Fruit fly (Drosophila melanogaster) whole organism, embryonic: ENCODE results near the gene ATP7.

Source experiments
- Ada2b ChIP-seq: fragments of 200-800 bp; sonication (Bioruptor generic); IDR thresholded peaks from 2 replicates; pipeline ENCODE4 v1.3.6; 2022; ENCODE audit warnings: missing biosample characterization, missing genetic modification characterization
- B-H2 ChIP-seq: fragments of 200-800 bp; sonication (Bioruptor generic); optimal IDR thresholded peaks from 2 replicates; lab custom pipeline; 2018; ENCODE audit warnings: missing biosample characterization, mild to moderate bottlenecking, missing genetic modification characterization
- BEAF-32 ChIP-seq: fragments of 200-800 bp; sonication (Bioruptor generic); optimal IDR thresholded peaks from 3 replicates; lab custom pipeline; 2017; ENCODE audit warnings: missing biosample characterization, missing genetic modification characterization, mild to moderate bottlenecking, moderate library complexity, missing genetic modification reagents
- CG10366 ChIP-seq: fragments of 200-800 bp; sonication (Bioruptor generic); IDR thresholded peaks from 2 replicates; pipeline ENCODE4 v1.3.6; 2022; ENCODE audit warnings: missing biosample characterization, missing genetic modification characterization
- CG10543 ChIP-seq: fragments of 200-800 bp; sonication (Bioruptor generic); optimal IDR thresholded peaks from 3 replicates; lab custom pipeline; 2017; ENCODE audit warnings: missing biosample characterization, mild to moderate bottlenecking, missing genetic modification characterization, moderate library complexity
- CG10979 ChIP-seq: fragments of 200-800 bp; sonication (Bioruptor generic); optimal IDR thresholded peaks from 2 replicates; lab custom pipeline; 2018; ENCODE audit warnings: missing biosample characterization, mild to moderate bottlenecking, missing genetic modification characterization, moderate library complexity
- CG11695 ChIP-seq: fragments of 200-800 bp; sonication (Bioruptor generic); IDR thresholded peaks from 3 replicates; pipeline ENCODE4 v1.3.6; 2022; ENCODE audit warnings: missing biosample characterization, missing genetic modification characterization
- CG12219 ChIP-seq: fragments of 200-800 bp; sonication (Bioruptor generic); optimal IDR thresholded peaks from 3 replicates; lab custom pipeline; 2018; ENCODE audit warnings: missing biosample characterization, mild to moderate bottlenecking, missing genetic modification characterization
- CG13775 ChIP-seq: fragments of 200-800 bp; sonication (Bioruptor generic); optimal IDR thresholded peaks from 3 replicates; lab custom pipeline; 2017; ENCODE audit warnings: missing biosample characterization, mild to moderate bottlenecking, missing genetic modification characterization
- CG15011 ChIP-seq: fragments of 200-800 bp; sonication (Bioruptor generic); optimal IDR thresholded peaks from 3 replicates; lab custom pipeline; 2018; ENCODE audit warnings: missing biosample characterization, mild to moderate bottlenecking, missing genetic modification characterization
- CG15269 ChIP-seq: fragments of 200-800 bp; sonication (Bioruptor generic); optimal IDR thresholded peaks from 2 replicates; lab custom pipeline; 2018; ENCODE audit warnings: missing biosample characterization, mild to moderate bottlenecking, missing genetic modification characterization, moderate library complexity
- CG18011 ChIP-seq: fragments of 200-800 bp; sonication (Bioruptor generic); optimal IDR thresholded peaks from 2 replicates; lab custom pipeline; 2017; ENCODE audit warnings: missing biosample characterization, missing genetic modification characterization, mild to moderate bottlenecking, moderate library complexity, missing genotype
- CG18619 ChIP-seq: fragments of 200-800 bp; sonication (Bioruptor generic); optimal IDR thresholded peaks from 3 replicates; lab custom pipeline; 2017; ENCODE audit warnings: missing biosample characterization, mild to moderate bottlenecking, missing genetic modification characterization
- CG2120 ChIP-seq: fragments of 200-800 bp; sonication (Bioruptor generic); optimal IDR thresholded peaks from 3 replicates; lab custom pipeline; 2016; ENCODE audit warnings: missing biosample characterization, missing genetic modification characterization
- CG3407 ChIP-seq: fragments of 200-800 bp; sonication (Bioruptor generic); optimal IDR thresholded peaks from 2 replicates; lab custom pipeline; 2018; ENCODE audit warnings: missing biosample characterization, mild to moderate bottlenecking, missing genetic modification characterization
- CG6765 ChIP-seq: fragments of 200-800 bp; sonication (Bioruptor generic); optimal IDR thresholded peaks from 3 replicates; lab custom pipeline; 2017; ENCODE audit warnings: missing biosample characterization, mild to moderate bottlenecking, missing genetic modification characterization
- CG7372 ChIP-seq: fragments of 200-800 bp; sonication (Bioruptor generic); IDR thresholded peaks from 2 replicates; pipeline ENCODE4 v1.3.6; 2022; ENCODE audit warnings: missing biosample characterization, missing genetic modification characterization
- CG8944 ChIP-seq: fragments of 200-800 bp; sonication (Bioruptor generic); optimal IDR thresholded peaks from 3 replicates; lab custom pipeline; 2016; ENCODE audit warnings: missing biosample characterization, missing genetic modification characterization
- CkIIα-i1 ChIP-seq: fragments of 200-800 bp; sonication (Bioruptor generic); IDR thresholded peaks from 2 replicates; pipeline ENCODE4 v1.3.6; 2022; ENCODE audit warnings: missing biosample characterization, missing genetic modification characterization
- D19A ChIP-seq: fragments of 200-800 bp; optimal IDR thresholded peaks from 3 replicates; lab custom pipeline; 2019; ENCODE audit warnings: missing biosample characterization, mild to moderate bottlenecking, missing genetic modification characterization, moderate library complexity
- Dek ChIP-seq: fragments of 200-800 bp; sonication (Bioruptor generic); optimal IDR thresholded peaks from 3 replicates; lab custom pipeline; 2019; ENCODE audit warnings: missing biosample characterization, mild to moderate bottlenecking, missing genetic modification characterization, moderate library complexity
- Fer2 ChIP-seq: fragments of 200-800 bp; sonication (Bioruptor generic); optimal IDR thresholded peaks from 2 replicates; lab custom pipeline; 2018; ENCODE audit warnings: missing biosample characterization, mild to moderate bottlenecking, missing genetic modification characterization, moderate library complexity
- GATAe ChIP-seq: fragments of 200-800 bp; sonication (Bioruptor generic); conservative IDR thresholded peaks from 2 replicates; pipeline ENCODE4 v1.3.6; 2022; ENCODE audit warnings: missing biosample characterization, missing genetic modification characterization
- Hr51 ChIP-seq, 2 experiments: fragments of 200-800 bp; sonication (Bioruptor generic); optimal IDR thresholded peaks; 2 replicates in 1 of 2; 3 replicates in 1 of 2; lab custom pipeline; 2016 to 2018; ENCODE audit warnings: missing biosample characterization in 2 of 2, missing genetic modification characterization in 2 of 2, mild to moderate bottlenecking in 1 of 2, moderate library complexity in 1 of 2
- MBD-R2 ChIP-seq: fragments of 200-800 bp; sonication (Bioruptor generic); IDR thresholded peaks from 2 replicates; pipeline ENCODE4 v1.3.6; 2022; ENCODE audit warnings: missing biosample characterization, missing genetic modification characterization
- Sox102F ChIP-seq: fragments of 200-800 bp; sonication (Bioruptor generic); optimal IDR thresholded peaks from 2 replicates; lab custom pipeline; 2018; ENCODE audit warnings: missing biosample characterization, mild to moderate bottlenecking, missing genetic modification characterization, moderate library complexity
- Ssrp ChIP-seq: fragments of 200-800 bp; sonication (Bioruptor generic); optimal IDR thresholded peaks from 2 replicates; lab custom pipeline; 2018; ENCODE audit warnings: missing biosample characterization, mild to moderate bottlenecking, missing genetic modification characterization, moderate library complexity
- Xrp1 ChIP-seq: fragments of 200-800 bp; sonication (Bioruptor generic); IDR thresholded peaks from 2 replicates; pipeline ENCODE4 v1.3.6; 2022; ENCODE audit warnings: missing biosample characterization, missing genetic modification characterization
- az2 ChIP-seq: fragments of 200-800 bp; sonication (Bioruptor generic); optimal IDR thresholded peaks from 3 replicates; lab custom pipeline; 2016; ENCODE audit warnings: missing biosample characterization, missing genetic modification characterization
- bbx ChIP-seq: fragments of 200-800 bp; sonication (Bioruptor generic); IDR thresholded peaks from 2 replicates; pipeline ENCODE4 v1.3.6; 2022; ENCODE audit warnings: missing biosample characterization, missing genetic modification characterization; ENCODE audit not compliant: partially characterized antibody
- caup ChIP-seq: fragments of 200-800 bp; sonication (Bioruptor generic); optimal IDR thresholded peaks from 3 replicates; lab custom pipeline; 2017; ENCODE audit warnings: missing biosample characterization, mild to moderate bottlenecking, missing genetic modification characterization, moderate library complexity; ENCODE audit not compliant: severe bottlenecking
- chinmo ChIP-seq: fragments of 200-800 bp; sonication (Bioruptor generic); IDR thresholded peaks from 4 replicates; pipeline ENCODE4 v1.3.6; 2022; ENCODE audit warnings: missing biosample characterization, missing genetic modification characterization; ENCODE audit not compliant: partially characterized antibody
- chm ChIP-seq: fragments of 200-800 bp; sonication (Bioruptor generic); IDR thresholded peaks from 2 replicates; pipeline ENCODE4 v1.3.6; 2022; ENCODE audit warnings: missing biosample characterization, missing genetic modification characterization
- cwo ChIP-seq: fragments of 200-800 bp; sonication (Bioruptor generic); optimal IDR thresholded peaks from 3 replicates; lab custom pipeline; 2017; ENCODE audit warnings: missing biosample characterization, missing genetic modification characterization, mild to moderate bottlenecking, moderate library complexity, missing genetic modification reagents
- fd96Cb ChIP-seq: fragments of 200-800 bp; sonication (Bioruptor generic); optimal IDR thresholded peaks from 2 replicates; lab custom pipeline; 2018; ENCODE audit warnings: missing biosample characterization, mild to moderate bottlenecking, missing genetic modification characterization, moderate library complexity
- gem ChIP-seq: fragments of 200-800 bp; sonication (Bioruptor generic); optimal IDR thresholded peaks from 2 replicates; lab custom pipeline; 2019; ENCODE audit warnings: missing biosample characterization, mild to moderate bottlenecking, missing genetic modification characterization, moderate library complexity
- kah ChIP-seq: fragments of 200-800 bp; sonication (Bioruptor generic); optimal IDR thresholded peaks from 2 replicates; lab custom pipeline; 2018; ENCODE audit warnings: missing biosample characterization, mild to moderate bottlenecking, missing genetic modification characterization
- lab ChIP-seq: fragments of 200-800 bp; sonication (Bioruptor generic); optimal IDR thresholded peaks from 3 replicates; lab custom pipeline; 2017; ENCODE audit warnings: missing biosample characterization, missing genetic modification characterization, mild to moderate bottlenecking, moderate library complexity, missing genetic modification reagents
- nerfin-1 ChIP-seq: fragments of 200-800 bp; sonication (Bioruptor generic); optimal IDR thresholded peaks from 3 replicates; lab custom pipeline; 2019; ENCODE audit warnings: missing biosample characterization, mild to moderate bottlenecking, missing genetic modification characterization, moderate library complexity
- phol ChIP-seq: fragments of 200-800 bp; sonication (Bioruptor generic); optimal IDR thresholded peaks from 3 replicates; lab custom pipeline; 2018; ENCODE audit warnings: missing biosample characterization, mild to moderate bottlenecking, missing genetic modification characterization, moderate library complexity
- psq ChIP-seq: fragments of 200-800 bp; sonication (Bioruptor generic); optimal IDR thresholded peaks from 2 replicates; lab custom pipeline; 2017; ENCODE audit warnings: missing biosample characterization, missing genetic modification characterization
- row ChIP-seq: fragments of 200-800 bp; sonication (Bioruptor generic); IDR thresholded peaks from 3 replicates; pipeline ENCODE4 v1.3.6; 2022; ENCODE audit warnings: missing biosample characterization, missing genetic modification characterization
- salm ChIP-seq: fragments of 200-800 bp; sonication (Bioruptor generic); optimal IDR thresholded peaks from 2 replicates; lab custom pipeline; 2018; ENCODE audit warnings: missing biosample characterization, mild to moderate bottlenecking, missing genetic modification characterization
- seq ChIP-seq: fragments of 200-800 bp; sonication (Bioruptor generic); IDR thresholded peaks from 2 replicates; pipeline ENCODE4 v1.3.6; 2022; ENCODE audit warnings: missing biosample characterization, missing genetic modification characterization
- tup ChIP-seq: fragments of 200-800 bp; sonication (Bioruptor generic); optimal IDR thresholded peaks from 2 replicates; lab custom pipeline; 2016; ENCODE audit warnings: missing biosample characterization, mild to moderate bottlenecking, missing genetic modification characterization, moderate library complexity
- tx ChIP-seq: fragments of 200-800 bp; sonication (Bioruptor generic); optimal IDR thresholded peaks from 2 replicates; lab custom pipeline; 2016; ENCODE audit warnings: missing biosample characterization, missing genetic modification characterization
- unpg ChIP-seq: fragments of 200-800 bp; sonication (Bioruptor generic); optimal IDR thresholded peaks from 3 replicates; lab custom pipeline; 2018; ENCODE audit warnings: missing biosample characterization, mild to moderate bottlenecking, missing genetic modification characterization, moderate library complexity
- vvl ChIP-seq: fragments of 200-800 bp; sonication (Bioruptor generic); IDR thresholded peaks from 2 replicates; pipeline ENCODE4 v1.3.6; 2022; ENCODE audit warnings: missing biosample characterization, missing genetic modification characterization

Gene ATP7

DNA sequence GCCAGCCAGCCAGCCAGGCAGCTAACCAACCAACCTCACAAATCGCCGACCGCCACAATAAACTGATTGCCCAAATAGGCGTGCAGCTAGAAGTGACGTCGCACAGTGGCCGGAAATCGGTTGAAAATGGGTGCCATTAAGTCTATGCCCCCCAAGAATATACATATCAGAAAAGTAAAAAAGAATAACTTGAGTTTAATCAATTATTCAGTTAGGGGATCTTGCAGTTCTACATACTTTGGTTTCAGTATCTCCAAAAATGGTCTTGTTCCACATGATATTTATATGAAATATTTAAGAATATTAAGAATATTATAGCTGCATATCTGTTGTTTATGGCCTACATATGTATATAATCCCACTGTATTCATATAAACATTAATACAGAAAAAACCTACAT is 30.5 kb downstream of the ATP7 start (continued):
- TF ChIP-seq vvl (GFP tag; lab: Robert Waterston, UW) (peak; percentile 52; the same call in 1 of the 2 replicates), CkIIα-i1 (GFP tag; lab: Robert Waterston, UW) (no peak), CG3407 (peak; percentile 0), Sox102F (peak; percentile 44), MBD-R2 (GFP tag; lab: Robert Waterston, UW) (peak; percentile 23; the same call in 1 of the 2 replicates), row (GFP tag; lab: Robert Waterston, UW) (peak; percentile 79), Ada2b (peak; percentile 26; the same call in 1 of the 2 replicates), BEAF-32 (GFP tag; lab: Kevin White, UChicago) (no peak), bbx (no peak), psq (no peak), CG15269 (tag; lab: Kevin White, UChicago) (peak; percentile 78), cwo (GFP tag; lab: Kevin White, UChicago) (peak; percentile 46), chinmo (GFP tag; lab: Robert Waterston, UW) (no peak), CG10366 (GFP tag; lab: Robert Waterston, UW) (peak; percentile 32; the same call in 1 of the 2 replicates), Ssrp (tag; lab: Kevin White, UChicago) (peak; percentile 3), CG2120 (peak; percentile 40), az2 (peak; percentile 20), CG18619 (GFP tag; lab: Kevin White, UChicago) (peak; percentile 37), D19A (peak; percentile 42), chm (GFP tag; lab: Robert Waterston, UW) (0 out of 2 replicates have a peak, but pooled peaks have one; percentile 15), CG10543 (peak; percentile 76), tup (GFP tag; lab: Kevin White, UChicago) (no peak), salm (tag; lab: Kevin White, UChicago) (peak; percentile 16), gem (tag; lab: Kevin White, UChicago) (peak; percentile 71), fd96Cb (tag; lab: Kevin White, UChicago) (peak; percentile 18), Dek (tag; lab: Kevin White, UChicago) (peak; percentile 37), Fer2 (tag; lab: Kevin White, UChicago) (peak; percentile 27), lab (GFP tag; lab: Kevin White, UChicago) (peak; percentile 61), CG10979 (tag; lab: Kevin White, UChicago) (peak; percentile 18), seq (GFP tag; lab: Robert Waterston, UW) (0 out of 2 replicates have a peak, but pooled peaks have one; percentile 14), CG12219 (GFP tag; lab: Kevin White, UChicago) (peak; percentile 19), CG18011 (GFP tag; lab: Kevin White, UChicago) (peak; percentile 6), CG15011 (GFP tag; lab: Kevin White, UChicago) (no peak), phol (tag; lab: Kevin White, UChicago) (peak; percentile 48), Hr51 (GFP tag; optimal IDR thresholded peaks at IDR 0.05; lab: Kevin White, UChicago) (peak in 1 of 2 experiments; percentile 69), kah (no peak), tx (no peak), caup (GFP tag; lab: Kevin White, UChicago) (peak; percentile 31), CG8944 (GFP tag; lab: Kevin White, UChicago) (no peak), CG7372 (GFP tag; lab: Robert Waterston, UW) (no peak), nerfin-1 (peak; percentile 0), CG11695 (GFP tag; lab: Robert Waterston, UW) (peak; percentile 19; the same call in 1 of the 3 replicates), Xrp1 (peak; percentile 48; the same call in 1 of the 2 replicates), CG13775 (GFP tag; lab: Kevin White, UChicago) (peak; percentile 26), B-H2 (peak; percentile 18), unpg (GFP tag; lab: Kevin White, UChicago) (peak; percentile 49), CG6765 (GFP tag; lab: Kevin White, UChicago) (no peak), GATAe (GFP tag; lab: Robert Waterston, UW) (no peak)
